Fruit fly (Drosophila melanogaster): ENCODE data around the gene CG7231.

dm6 chr2L:8034734-8035133, 51.0 kb downstream of the CG7231 start:
- no peak for TF ChIP-seq toe (GFP tag; optimal IDR thresholded peaks at IDR 0.05)
- TF ChIP-seq tj (GFP tag; optimal IDR thresholded peaks at IDR 0.05) = peak; percentile 30
- peak; percentile 69 for TF ChIP-seq CG7045 (GFP tag; optimal IDR thresholded peaks at IDR 0.05)
- no peak for TF ChIP-seq CG5204 (GFP tag; optimal IDR thresholded peaks at IDR 0.05)
- no peak for TF ChIP-seq Crg-1 (GFP tag; optimal IDR thresholded peaks at IDR 0.05)
- peak; percentile 53 for TF ChIP-seq CG14711 (tag; optimal IDR thresholded peaks at IDR 0.05)
- peak; percentile 5 for TF ChIP-seq Mnt (GFP tag; optimal IDR thresholded peaks at IDR 0.05)
- TF ChIP-seq Clk (GFP tag; optimal IDR thresholded peaks at IDR 0.05) = peak; percentile 25

All from whole organism, adult.